Worm (Caenorhabditis elegans): Measurements from ENCODE around the gene col-168.
A peak's percentile ranks its signal among the peaks of the same experiment; 100 is the strongest.

Gene col-168

ce11 chrX:6338446-6338845, 12.3 kb downstream of the col-168 start (continued):
- no peak for TF ChIP-seq cey-2 (tag; optimal IDR thresholded peaks at IDR 0.05; ENCODE audit: borderline replicate concordance, insufficient read depth)
- no peak for TF ChIP-seq ceh-32 (tag; optimal IDR thresholded peaks at IDR 0.05; ENCODE audit: poor library complexity)
- no peak for TF ChIP-seq ZK546.5 (tag; optimal IDR thresholded peaks at IDR 0.05)
- no peak for TF ChIP-seq nhr-25 (tag; optimal IDR thresholded peaks at IDR 0.05; ENCODE audit: borderline replicate concordance, insufficient read depth)
- TF ChIP-seq madf-9 (GFP tag; conservative IDR thresholded peaks at IDR 0.05): no peak
- TF ChIP-seq zip-11 (GFP tag; IDR thresholded peaks at IDR 0.05): no peak
- TF ChIP-seq ctbp-1 (GFP tag; IDR thresholded peaks at IDR 0.05): no peak
- TF ChIP-seq lin-29 (GFP tag; IDR thresholded peaks at IDR 0.05): no peak
- TF ChIP-seq Y105C5A.15 (GFP tag; IDR thresholded peaks at IDR 0.05): no peak
- peak in 1 of 2 experiments; percentile 29 for TF ChIP-seq daf-16 (GFP tag; optimal IDR thresholded peaks at IDR 0.05)
- TF ChIP-seq daf-16 (tag; optimal IDR thresholded peaks at IDR 0.05): peak; percentile 94
- no peak for TF ChIP-seq ceh-82 (tag; optimal IDR thresholded peaks at IDR 0.05)
- TF ChIP-seq nhr-10 (tag; optimal IDR thresholded peaks at IDR 0.05): peak; percentile 33
- TF ChIP-seq lin-38 (GFP tag; IDR thresholded peaks at IDR 0.05): no peak
- no peak for TF ChIP-seq daf-12 (tag; optimal IDR thresholded peaks at IDR 0.05)
- no peak for TF ChIP-seq ztf-11 (tag; optimal IDR thresholded peaks at IDR 0.05)
- TF ChIP-seq mxl-2 (GFP tag; conservative IDR thresholded peaks at IDR 0.05): no peak
- peak; percentile 52; the same call in 1 of the 2 replicates for TF ChIP-seq lin-1 (GFP tag; IDR thresholded peaks at IDR 0.05)
- TF ChIP-seq dve-1 (tag; optimal IDR thresholded peaks at IDR 0.05; ENCODE audit: insufficient read depth): peak; percentile 96
- peak; percentile 98 for TF ChIP-seq pqm-1 (tag; optimal IDR thresholded peaks at IDR 0.05)
- no peak for TF ChIP-seq zfp-2 (tag; optimal IDR thresholded peaks at IDR 0.05)
- no peak for TF ChIP-seq vab-7 (GFP tag; IDR thresholded peaks at IDR 0.05)
- TF ChIP-seq Y5F2A.4 (GFP tag; optimal IDR thresholded peaks at IDR 0.05): no peak
- peak; percentile 87 for TF ChIP-seq hlh-11 (tag; optimal IDR thresholded peaks at IDR 0.05)
- TF ChIP-seq F10B5.3 (tag; optimal IDR thresholded peaks at IDR 0.05): no peak
- TF ChIP-seq D1046.2 (GFP tag; IDR thresholded peaks at IDR 0.05): no peak
- TF ChIP-seq snpc-1.2 (GFP tag; IDR thresholded peaks at IDR 0.05): no peak
- no peak for TF ChIP-seq tra-1 (GFP tag; IDR thresholded peaks at IDR 0.05)
- no peak for TF ChIP-seq snpc-4 (tag; optimal IDR thresholded peaks at IDR 0.05)
- TF ChIP-seq hlh-30 (tag; optimal IDR thresholded peaks at IDR 0.05; ENCODE audit: insufficient read depth): peak; percentile 30
- no peak for TF ChIP-seq spr-1 (tag; optimal IDR thresholded peaks at IDR 0.05)
- no peak for TF ChIP-seq ces-1 (GFP tag; optimal IDR thresholded peaks at IDR 0.05)
- TF ChIP-seq nhr-77 (tag; optimal IDR thresholded peaks at IDR 0.05): peak; percentile 65
- TF ChIP-seq tag-97 (GFP tag; IDR thresholded peaks at IDR 0.05): no peak
- TF ChIP-seq pha-4 (GFP tag; IDR thresholded peaks at IDR 0.05): no peak
- TF ChIP-seq pha-4 (tag; optimal IDR thresholded peaks at IDR 0.05): no peak
- TF ChIP-seq aly-2 (tag; optimal IDR thresholded peaks at IDR 0.05): no peak
- TF ChIP-seq php-3 (GFP tag; IDR thresholded peaks at IDR 0.05): peak; percentile 85
- peak; percentile 20 for TF ChIP-seq nhr-48 (tag; optimal IDR thresholded peaks at IDR 0.05)
- peak; percentile 39 for TF ChIP-seq mes-2 (tag; optimal IDR thresholded peaks at IDR 0.05; ENCODE audit: poor library complexity, severe bottlenecking)
- TF ChIP-seq skn-1 (tag; optimal IDR thresholded peaks at IDR 0.05): no peak
- TF ChIP-seq lin-39 (tag; optimal IDR thresholded peaks at IDR 0.05): no peak
- TF ChIP-seq hif-1 (tag; optimal IDR thresholded peaks at IDR 0.05): peak in 1 of 2 experiments; percentile 19
- TF ChIP-seq Y75B8A.6 (GFP tag; IDR thresholded peaks at IDR 0.05): no peak
- no peak for TF ChIP-seq daf-8 (GFP tag; IDR thresholded peaks at IDR 0.05)
- no peak for TF ChIP-seq lim-7 (GFP tag; IDR thresholded peaks at IDR 0.05)
- no peak for TF ChIP-seq dmd-8 (GFP tag; IDR thresholded peaks at IDR 0.05)
- TF ChIP-seq nhr-42 (GFP tag; IDR thresholded peaks at IDR 0.05): no peak
- no peak for TF ChIP-seq egl-43 (GFP tag; IDR thresholded peaks at IDR 0.05)
- TF ChIP-seq zip-2 (tag; optimal IDR thresholded peaks at IDR 0.05): no peak
- TF ChIP-seq ZK337.2 (GFP tag; IDR thresholded peaks at IDR 0.05): no peak
- TF ChIP-seq hmg-1.1 (GFP tag; IDR thresholded peaks at IDR 0.05): no peak
